Fruit fly (Drosophila melanogaster) whole organism, embryonic: Measurements from ENCODE around the gene S6KL.

Experiments used
- Atf6 ChIP-seq: fragments of 200-800 bp; sonication (Bioruptor generic); IDR thresholded peaks from 2 replicates; pipeline ENCODE4 v1.3.6; 2022; ENCODE audit warnings: missing biosample characterization, missing genetic modification characterization
- C15 ChIP-seq: fragments of 200-800 bp; sonication (Bioruptor generic); IDR thresholded peaks from 3 replicates; pipeline ENCODE4 v1.3.6; 2022; ENCODE audit warnings: missing biosample characterization, missing genetic modification characterization
- CG10321 ChIP-seq: fragments of 200-800 bp; sonication (Bioruptor generic); IDR thresholded peaks from 2 replicates; pipeline ENCODE4 v1.3.6; 2022; ENCODE audit warnings: missing biosample characterization, missing genetic modification characterization
- CG10654 ChIP-seq: fragments of 200-800 bp; sonication (Bioruptor generic); optimal IDR thresholded peaks from 2 replicates; lab custom pipeline; 2016; ENCODE audit warnings: missing biosample characterization, missing genetic modification characterization
- CG11695 ChIP-seq: fragments of 200-800 bp; sonication (Bioruptor generic); IDR thresholded peaks from 3 replicates; pipeline ENCODE4 v1.3.6; 2022; ENCODE audit warnings: missing biosample characterization, missing genetic modification characterization
- CG1233 ChIP-seq: fragments of 200-800 bp; sonication (Bioruptor generic); optimal IDR thresholded peaks from 4 replicates; lab custom pipeline; 2018; ENCODE audit warnings: missing biosample characterization, mild to moderate bottlenecking, missing genetic modification characterization
- CG12391 ChIP-seq: fragments of 200-800 bp; sonication (Bioruptor generic); optimal IDR thresholded peaks from 3 replicates; lab custom pipeline; 2018; ENCODE audit warnings: missing biosample characterization, mild to moderate bottlenecking, missing genetic modification characterization, moderate library complexity
- CG13287 ChIP-seq: fragments of 200-800 bp; sonication (Bioruptor generic); IDR thresholded peaks from 2 replicates; pipeline ENCODE4 v1.3.6; 2022; ENCODE audit warnings: missing biosample characterization, missing genetic modification characterization; ENCODE audit not compliant: partially characterized antibody
- CG13424 ChIP-seq: fragments of 200-800 bp; sonication (Bioruptor generic); optimal IDR thresholded peaks from 2 replicates; lab custom pipeline; 2019; ENCODE audit warnings: missing biosample characterization, mild to moderate bottlenecking, missing genetic modification characterization, moderate library complexity
- CG17568 ChIP-seq: fragments of 200-800 bp; sonication (Bioruptor generic); optimal IDR thresholded peaks from 2 replicates; lab custom pipeline; 2018; ENCODE audit warnings: missing biosample characterization, mild to moderate bottlenecking, missing genetic modification characterization, moderate library complexity
- CG18476 ChIP-seq: fragments of 200-800 bp; sonication (Bioruptor generic); optimal IDR thresholded peaks from 2 replicates; lab custom pipeline; 2016; ENCODE audit warnings: missing biosample characterization, mild to moderate bottlenecking, missing genetic modification characterization
- CG18619 ChIP-seq: fragments of 200-800 bp; sonication (Bioruptor generic); optimal IDR thresholded peaks from 3 replicates; lab custom pipeline; 2017; ENCODE audit warnings: missing biosample characterization, mild to moderate bottlenecking, missing genetic modification characterization
- CG2202 ChIP-seq: fragments of 200-800 bp; sonication (Bioruptor generic); optimal IDR thresholded peaks from 2 replicates; lab custom pipeline; 2018; ENCODE audit warnings: missing biosample characterization, mild to moderate bottlenecking, missing genetic modification characterization
- CG30403 ChIP-seq: fragments of 200-800 bp; sonication (Bioruptor generic); optimal IDR thresholded peaks from 3 replicates; lab custom pipeline; 2016; ENCODE audit warnings: missing biosample characterization, missing genetic modification characterization
- CG31224 ChIP-seq: fragments of 200-800 bp; sonication (Bioruptor generic); IDR thresholded peaks from 2 replicates; pipeline ENCODE4 v1.3.6; 2022; ENCODE audit warnings: missing biosample characterization, missing genetic modification characterization
- CG3838 ChIP-seq: fragments of 200-800 bp; sonication (Bioruptor generic); optimal IDR thresholded peaks from 3 replicates; lab custom pipeline; 2016; ENCODE audit warnings: missing biosample characterization, missing genetic modification characterization
- CG4360 ChIP-seq: fragments of 200-800 bp; sonication (Bioruptor generic); IDR thresholded peaks from 2 replicates; pipeline ENCODE4 v1.3.6; 2022; ENCODE audit warnings: missing biosample characterization, missing genetic modification characterization
- CG4404 ChIP-seq: fragments of 200-800 bp; sonication (Bioruptor generic); IDR thresholded peaks from 2 replicates; pipeline ENCODE4 v1.3.6; 2022; ENCODE audit warnings: missing biosample characterization, missing genetic modification characterization
- CG4730 ChIP-seq: fragments of 200-800 bp; sonication (Bioruptor generic); IDR thresholded peaks from 2 replicates; pipeline ENCODE4 v1.3.6; 2022; ENCODE audit warnings: missing biosample characterization, missing genetic modification characterization
- CG7357 ChIP-seq: fragments of 200-800 bp; sonication (Bioruptor generic); IDR thresholded peaks from 3 replicates; pipeline ENCODE4 v1.3.6; 2022; ENCODE audit warnings: missing biosample characterization, missing genetic modification characterization
- CG7839 ChIP-seq: fragments of 200-800 bp; sonication (Bioruptor generic); optimal IDR thresholded peaks from 3 replicates; lab custom pipeline; 2018; ENCODE audit warnings: missing biosample characterization, mild to moderate bottlenecking, missing genetic modification characterization, moderate library complexity
- CG7928 ChIP-seq: fragments of 200-800 bp; sonication (Bioruptor generic); optimal IDR thresholded peaks from 2 replicates; lab custom pipeline; 2017; ENCODE audit warnings: missing biosample characterization, mild to moderate bottlenecking, missing genetic modification characterization
- CG9609 ChIP-seq: fragments of 200-800 bp; sonication (Bioruptor generic); optimal IDR thresholded peaks from 3 replicates; lab custom pipeline; 2016; ENCODE audit warnings: missing biosample characterization, missing genetic modification characterization
- CrebB ChIP-seq: fragments of 200-800 bp; sonication (Bioruptor generic); optimal IDR thresholded peaks from 3 replicates; lab custom pipeline; 2018; ENCODE audit warnings: missing biosample characterization, mild to moderate bottlenecking, missing genetic modification characterization
- Dll ChIP-seq: fragments of 200-800 bp; sonication (Bioruptor generic); IDR thresholded peaks from 4 replicates; pipeline ENCODE4 v1.3.6; 2022; ENCODE audit warnings: missing biosample characterization, missing genetic modification characterization; ENCODE audit not compliant: partially characterized antibody
- Doc2 ChIP-seq: fragments of 200-800 bp; sonication (Bioruptor generic); IDR thresholded peaks from 2 replicates; pipeline ENCODE4 v1.3.6; 2022; ENCODE audit warnings: missing biosample characterization, missing genetic modification characterization
- Drgx ChIP-seq: fragments of 200-800 bp; sonication (Bioruptor generic); IDR thresholded peaks from 2 replicates; pipeline ENCODE4 v1.3.6; 2022; ENCODE audit warnings: missing biosample characterization, missing genetic modification characterization
- ERR ChIP-seq: fragments of 200-800 bp; sonication (Bioruptor generic); optimal IDR thresholded peaks from 2 replicates; lab custom pipeline; 2016; ENCODE audit warnings: missing biosample characterization, missing genetic modification characterization
- HLH54F ChIP-seq: fragments of 200-800 bp; sonication (Bioruptor generic); optimal IDR thresholded peaks from 3 replicates; lab custom pipeline; 2016; ENCODE audit warnings: missing biosample characterization, missing genetic modification characterization
- Hmx ChIP-seq: fragments of 200-800 bp; sonication (Bioruptor generic); optimal IDR thresholded peaks from 2 replicates; lab custom pipeline; 2016; ENCODE audit warnings: missing biosample characterization, missing genetic modification characterization
- Hr78 ChIP-seq, 2 experiments: fragments of 200-800 bp in 1 of 2; fragments of >200 bp in 1 of 2; sonication (Bioruptor generic) in 1 of 2; optimal IDR thresholded peaks; 2 replicates each; lab custom pipeline; 2017 to 2019; ENCODE audit warnings: missing biosample characterization in 2 of 2, missing genetic modification characterization in 2 of 2, mild to moderate bottlenecking in 1 of 2, moderate library complexity in 1 of 2
- Kr ChIP-seq: fragments of 200-800 bp; sonication (Bioruptor generic); optimal IDR thresholded peaks from 2 replicates; lab custom pipeline; 2017; ENCODE audit warnings: missing biosample characterization, mild to moderate bottlenecking, missing genetic modification characterization
- Ravus ChIP-seq: fragments of 200-800 bp; sonication (Bioruptor generic); IDR thresholded peaks from 2 replicates; pipeline ENCODE4 v1.3.6; 2022; ENCODE audit warnings: missing biosample characterization, missing genetic modification characterization
- Rfx ChIP-seq: fragments of 200-800 bp; sonication (Bioruptor generic); IDR thresholded peaks from 2 replicates; pipeline ENCODE4 v1.3.6; 2022; ENCODE audit warnings: missing biosample characterization, missing genetic modification characterization
- Side ChIP-seq: fragments of 200-800 bp; sonication (Bioruptor generic); optimal IDR thresholded peaks from 2 replicates; lab custom pipeline; 2016; ENCODE audit warnings: missing biosample characterization, missing genetic modification characterization
- ato ChIP-seq: fragments of 200-800 bp; sonication (Bioruptor generic); IDR thresholded peaks from 2 replicates; pipeline ENCODE4 v1.3.6; 2022; ENCODE audit warnings: missing biosample characterization, missing genetic modification characterization; ENCODE audit not compliant: partially characterized antibody
- bigmax ChIP-seq: fragments of 200-800 bp; sonication (Bioruptor generic); optimal IDR thresholded peaks from 2 replicates; lab custom pipeline; 2018; ENCODE audit warnings: missing biosample characterization, mild to moderate bottlenecking, missing genetic modification characterization
- caup ChIP-seq: fragments of 200-800 bp; sonication (Bioruptor generic); optimal IDR thresholded peaks from 3 replicates; lab custom pipeline; 2017; ENCODE audit warnings: missing biosample characterization, mild to moderate bottlenecking, missing genetic modification characterization, moderate library complexity; ENCODE audit not compliant: severe bottlenecking
- eve ChIP-seq, 2 experiments: fragments of >200 bp; optimal IDR thresholded peaks; 2 replicates each; lab custom pipeline; 2017; ENCODE audit warnings: missing biosample characterization in 2 of 2, missing genetic modification characterization in 2 of 2
- gro ChIP-seq: fragments of 200-800 bp; sonication (Bioruptor generic); optimal IDR thresholded peaks from 2 replicates; lab custom pipeline; 2016; ENCODE audit warnings: missing biosample characterization, missing genetic modification characterization
- insv ChIP-seq, 2 experiments: fragments of 200-800 bp; sonication (Bioruptor generic); optimal IDR thresholded peaks; 3 replicates each; lab custom pipeline; 2016 to 2018; ENCODE audit warnings: missing biosample characterization in 2 of 2, missing genetic modification characterization in 2 of 2
- jing ChIP-seq: fragments of 200-800 bp; sonication (Bioruptor generic); optimal IDR thresholded peaks from 2 replicates; lab custom pipeline; 2018; ENCODE audit warnings: missing biosample characterization, mild to moderate bottlenecking, missing genetic modification characterization
- pb ChIP-seq: fragments of 200-800 bp; sonication (Bioruptor generic); optimal IDR thresholded peaks from 3 replicates; lab custom pipeline; 2016; ENCODE audit warnings: missing biosample characterization, missing genetic modification characterization
- pfk ChIP-seq: fragments of 200-800 bp; sonication (Bioruptor generic); optimal IDR thresholded peaks from 2 replicates; lab custom pipeline; 2018; ENCODE audit warnings: missing biosample characterization, mild to moderate bottlenecking, missing genetic modification characterization, moderate library complexity
- pros ChIP-seq: fragments of 200-800 bp; sonication (Bioruptor generic); optimal IDR thresholded peaks from 3 replicates; lab custom pipeline; 2019; ENCODE audit warnings: missing biosample characterization, mild to moderate bottlenecking, missing genetic modification characterization, moderate library complexity
- run ChIP-seq: fragments of 200-800 bp; sonication (Bioruptor generic); optimal IDR thresholded peaks from 3 replicates; lab custom pipeline; 2018; ENCODE audit warnings: missing biosample characterization, mild to moderate bottlenecking, missing genetic modification characterization
- shn ChIP-seq: fragments of 200-800 bp; sonication (Bioruptor generic); optimal IDR thresholded peaks from 3 replicates; lab custom pipeline; 2016; ENCODE audit warnings: missing biosample characterization, missing genetic modification characterization
- sim ChIP-seq: fragments of 200-800 bp; sonication (Bioruptor generic); IDR thresholded peaks from 2 replicates; pipeline ENCODE4 v1.3.6; 2022; ENCODE audit warnings: missing biosample characterization, missing genetic modification characterization
- sisA ChIP-seq: fragments of 200-800 bp; sonication (Bioruptor generic); IDR thresholded peaks from 2 replicates; pipeline ENCODE4 v1.3.6; 2022; ENCODE audit warnings: missing biosample characterization, missing genetic modification characterization
- wor ChIP-seq: fragments of 200-800 bp; sonication (Bioruptor generic); IDR thresholded peaks from 2 replicates; pipeline ENCODE4 v1.3.6; 2022; ENCODE audit warnings: missing biosample characterization, missing genetic modification characterization
- zen ChIP-seq: fragments of 200-800 bp; sonication (Bioruptor generic); optimal IDR thresholded peaks from 3 replicates; lab custom pipeline; 2018; ENCODE audit warnings: missing biosample characterization, mild to moderate bottlenecking, missing genetic modification characterization, moderate library complexity

S6KL gene

DNA sequence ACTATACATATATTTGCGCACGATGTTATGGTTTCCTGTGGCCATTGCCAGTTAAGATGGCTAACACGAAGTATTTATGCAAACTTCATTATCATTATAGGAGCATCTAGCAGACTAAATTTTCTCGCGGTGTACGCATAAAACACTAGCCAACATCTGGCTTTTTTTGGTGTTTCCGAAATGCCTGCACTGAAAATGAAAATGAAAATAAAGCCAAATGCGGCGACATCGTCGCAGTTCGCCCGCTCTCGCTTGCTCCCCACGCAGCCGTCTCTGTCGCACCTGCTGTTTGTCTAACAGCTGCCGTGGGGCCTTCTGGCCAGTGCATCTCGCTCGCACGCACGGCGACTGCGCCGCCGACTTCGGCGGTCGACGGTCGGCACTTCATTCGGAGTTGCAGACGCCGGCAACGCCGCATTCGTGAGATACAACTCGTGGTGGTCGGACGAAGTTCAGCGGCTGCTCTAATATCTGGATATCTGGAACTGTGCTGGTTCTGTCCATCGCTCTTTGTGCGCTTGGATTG is 13.4 kb upstream of the S6KL start, which contains the start of gene CG6891 (continued):
- TF ChIP-seq pros (GFP tag; lab: Kevin White, UChicago) (no peak), CG3838 (no peak), Doc2 (GFP tag; lab: Robert Waterston, UW) (no peak), Side (GFP tag; lab: Kevin White, UChicago) (no peak), CG7357 (GFP tag; lab: Robert Waterston, UW) (no peak), run (tag; lab: Kevin White, UChicago) (no peak), zen (no peak), CG13424 (no peak), Hmx (GFP tag; lab: Kevin White, UChicago) (no peak), CG9609 (GFP tag; lab: Kevin White, UChicago) (peak; percentile 4), CG4360 (GFP tag; lab: Robert Waterston, UW) (0 out of 2 replicates have a peak, but pooled peaks have one; percentile 22), CG7839 (peak; percentile 42), CG18476 (GFP tag; lab: Kevin White, UChicago) (no peak), bigmax (GFP tag; lab: Kevin White, UChicago) (no peak), HLH54F (GFP tag; lab: Kevin White, UChicago) (no peak), CG12391 (tag; lab: Kevin White, UChicago) (peak; percentile 19), Kr (no peak), CG10654 (GFP tag; lab: Kevin White, UChicago) (no peak), Rfx (GFP tag; lab: Robert Waterston, UW) (peak; percentile 55), Drgx (GFP tag; lab: Robert Waterston, UW) (peak; percentile 44; the same call in 1 of the 2 replicates), eve (GFP tag; optimal IDR thresholded peaks at IDR 0.05; lab: Kevin White, UChicago) (no peak), ato (GFP tag; lab: Robert Waterston, UW) (peak; percentile 26; the same call in 1 of the 2 replicates), CG30403 (GFP tag; lab: Kevin White, UChicago) (peak; percentile 43), CG13287 (peak; percentile 41; the same call in 1 of the 2 replicates), CG7928 (GFP tag; lab: Kevin White, UChicago) (no peak), gro (no peak), CG31224 (GFP tag; lab: Robert Waterston, UW) (no peak), CrebB (tag; lab: Kevin White, UChicago) (no peak), CG11695 (no peak), C15 (GFP tag; lab: Robert Waterston, UW) (no peak), pb (GFP tag; lab: Kevin White, UChicago) (peak; percentile 2), insv (GFP tag; optimal IDR thresholded peaks at IDR 0.05; lab: Kevin White, UChicago) (no peak), sisA (peak; percentile 18; the same call in 1 of the 2 replicates), CG4404 (no peak), CG4730 (GFP tag; lab: Robert Waterston, UW) (no peak), Atf6 (GFP tag; lab: Robert Waterston, UW) (no peak), CG18619 (no peak), shn (GFP tag; lab: Kevin White, UChicago) (peak; percentile 32), CG1233 (no peak), CG2202 (tag; lab: Kevin White, UChicago) (no peak), jing (GFP tag; lab: Kevin White, UChicago) (peak; percentile 5), Hr78 (GFP tag; optimal IDR thresholded peaks at IDR 0.05; lab: Kevin White, UChicago) (peak in 1 of 2 experiments; percentile 42), wor (GFP tag; lab: Robert Waterston, UW) (no peak), Dll (no peak), ERR (GFP tag; lab: Kevin White, UChicago) (no peak), caup (GFP tag; lab: Kevin White, UChicago) (no peak), CG17568 (GFP tag; lab: Kevin White, UChicago) (no peak), CG10321 (GFP tag; lab: Robert Waterston, UW) (peak; percentile 91), Ravus (GFP tag; lab: Robert Waterston, UW) (no peak), pfk (GFP tag; lab: Kevin White, UChicago) (no peak), sim (no peak)
